Worm (Caenorhabditis elegans) whole organism, midembryonic: Measurements from ENCODE around the gene cpt-5.

Experiments used
- T22C8.4 ChIP-seq: fragments of 200-800 bp; sonication (Bioruptor generic); IDR thresholded peaks from 2 replicates; pipeline ENCODE4 v1.3.6; 2022; ENCODE audit warnings: missing genetic modification characterization, missing compliant biosample characterization
- cog-1 ChIP-seq: sonication (generic microtip); optimal IDR thresholded peaks from 2 replicates; lab custom pipeline; 2016; ENCODE audit warnings: missing genetic modification characterization, missing compliant biosample characterization
- flt-1 ChIP-seq: fragments of 200-800 bp; sonication (Bioruptor generic); IDR thresholded peaks from 2 replicates; pipeline ENCODE4 v1.3.6; 2022; ENCODE audit warnings: missing genetic modification characterization, missing compliant biosample characterization
- med-1 ChIP-seq: sonication (generic microtip); optimal IDR thresholded peaks from 2 replicates; lab custom pipeline; 2017; ENCODE audit warnings: missing genetic modification characterization, mild to moderate bottlenecking, missing compliant biosample characterization, antibody characterized with exemption, missing genetic modification reagents; ENCODE audit not compliant: insufficient read depth
- ref-1 ChIP-seq: fragments of 200-800 bp; sonication (Bioruptor generic); conservative IDR thresholded peaks from 2 replicates; pipeline ENCODE4 v1.3.6; 2022; ENCODE audit warnings: missing genetic modification reagents, missing genetic modification characterization, missing compliant biosample characterization
- ztf-23 ChIP-seq: fragments of 200-800 bp; sonication (Bioruptor generic); IDR thresholded peaks from 2 replicates; pipeline ENCODE4 v1.3.6; 2022; ENCODE audit warnings: missing genetic modification reagents, missing genetic modification characterization, missing compliant biosample characterization

ce11 chrV:13830813-13831212 is 42.2 kb upstream of the cpt-5 start, which contains the start of gene str-165:
- no peak for TF ChIP-seq ref-1 (GFP tag; lab: Robert Waterston, UW)
- TF ChIP-seq cog-1 (tag; lab: Kevin White, UChicago) = no peak
- no peak for TF ChIP-seq med-1 (GFP tag; lab: Kevin White, UChicago)
- no peak for TF ChIP-seq flt-1
- TF ChIP-seq T22C8.4 (GFP tag; lab: Robert Waterston, UW) = no peak
- TF ChIP-seq ztf-23 (GFP tag; lab: Robert Waterston, UW) = no peak
